Worm (Caenorhabditis elegans) whole organism, L3 larva: ENCODE results near the gene Y51B9A.9.
A peak's percentile ranks its signal among the peaks of the same experiment; 100 is the strongest.

Experiments used
- R02D3.7 ChIP-seq: fragments of 150-350 bp; optimal IDR thresholded peaks from 2 replicates; lab custom pipeline; 2014; ENCODE audit warnings: missing biosample characterization, missing genetic modification characterization
- aly-2 ChIP-seq: fragments of 150-350 bp; optimal IDR thresholded peaks from 2 replicates; lab custom pipeline; 2014; ENCODE audit warnings: missing biosample characterization, missing genetic modification characterization
- ceh-9 ChIP-seq: sonication (generic microtip); optimal IDR thresholded peaks from 2 replicates; lab custom pipeline; 2018; ENCODE audit warnings: missing biosample characterization, missing genetic modification characterization
- daf-12 ChIP-seq: fragments of 150-350 bp; optimal IDR thresholded peaks from 2 replicates; lab custom pipeline; 2014; ENCODE audit warnings: missing biosample characterization, missing genetic modification reagents, missing genetic modification characterization
- elt-2 ChIP-seq: sonication (generic microtip); optimal IDR thresholded peaks from 2 replicates; lab custom pipeline; 2016; ENCODE audit warnings: missing genetic modification reagents, mild to moderate bottlenecking, missing genetic modification characterization, missing compliant biosample characterization
- fkh-10 ChIP-seq: sonication (generic microtip); optimal IDR thresholded peaks from 2 replicates; lab custom pipeline; 2017; ENCODE audit warnings: missing biosample characterization, missing genetic modification reagents, missing genetic modification characterization
- hmg-11 ChIP-seq: sonication (generic microtip); optimal IDR thresholded peaks from 2 replicates; lab custom pipeline; 2016; ENCODE audit warnings: missing genetic modification characterization, missing compliant biosample characterization
- jun-1 ChIP-seq: fragments of 150-350 bp; optimal IDR thresholded peaks from 2 replicates; lab custom pipeline; 2014; ENCODE audit warnings: missing biosample characterization, missing genetic modification reagents, missing genetic modification characterization
- lin-15B ChIP-seq: fragments of 150-350 bp; optimal IDR thresholded peaks from 2 replicates; lab custom pipeline; 2014; ENCODE audit warnings: missing biosample characterization, missing genetic modification characterization
- lin-39 ChIP-seq: fragments of 150-350 bp; optimal IDR thresholded peaks from 2 replicates; lab custom pipeline; 2018; ENCODE audit warnings: missing biosample characterization, missing genetic modification reagents, missing genetic modification characterization
- lsy-12 ChIP-seq: sonication (generic microtip); optimal IDR thresholded peaks from 2 replicates; lab custom pipeline; 2016; ENCODE audit warnings: mild to moderate bottlenecking, missing genetic modification characterization, missing compliant biosample characterization
- mdl-1 ChIP-seq: fragments of 150-350 bp; optimal IDR thresholded peaks from 2 replicates; lab custom pipeline; 2014; ENCODE audit warnings: missing biosample characterization, missing genetic modification characterization
- mml-1 ChIP-seq: fragments of 150-350 bp; sonication (generic microtip); optimal IDR thresholded peaks from 3 replicates; lab custom pipeline; 2014; ENCODE audit warnings: missing biosample characterization, missing genetic modification characterization
- nfya-1 ChIP-seq: sonication (generic microtip); optimal IDR thresholded peaks from 2 replicates; lab custom pipeline; 2017; ENCODE audit warnings: missing genetic modification characterization, mild to moderate bottlenecking, missing compliant biosample characterization, antibody characterized with exemption, moderate library complexity; ENCODE audit not compliant: insufficient read depth
- nhr-12 ChIP-seq: fragments of 150-350 bp; optimal IDR thresholded peaks from 2 replicates; lab custom pipeline; 2014; ENCODE audit warnings: missing biosample characterization, missing genetic modification characterization
- nhr-23 ChIP-seq: fragments of 150-350 bp; optimal IDR thresholded peaks from 2 replicates; lab custom pipeline; 2014; ENCODE audit warnings: missing biosample characterization, missing genetic modification reagents, missing genetic modification characterization
- nhr-25 ChIP-seq: sonication (generic microtip); optimal IDR thresholded peaks from 2 replicates; lab custom pipeline; 2017; ENCODE audit warnings: missing biosample characterization, missing genetic modification characterization
- nhr-28 ChIP-seq: fragments of 150-350 bp; optimal IDR thresholded peaks from 2 replicates; lab custom pipeline; 2014; ENCODE audit warnings: missing biosample characterization, missing genetic modification characterization
- nhr-43 ChIP-seq: sonication (generic microtip); optimal IDR thresholded peaks from 2 replicates; lab custom pipeline; 2016; ENCODE audit warnings: mild to moderate bottlenecking, missing genetic modification characterization, missing compliant biosample characterization; ENCODE audit not compliant: poor library complexity, severe bottlenecking
- nhr-76 ChIP-seq: fragments of 150-350 bp; sonication (generic microtip); optimal IDR thresholded peaks from 5 replicates; lab custom pipeline; 2014; ENCODE audit warnings: missing biosample characterization, missing genetic modification characterization
- pha-4 ChIP-seq: fragments of 150-350 bp; optimal IDR thresholded peaks from 2 replicates; lab custom pipeline; 2014; ENCODE audit warnings: missing biosample characterization, missing genetic modification reagents, missing genetic modification characterization
- pqm-1 ChIP-seq: fragments of 150-350 bp; optimal IDR thresholded peaks from 2 replicates; lab custom pipeline; 2017; ENCODE audit warnings: missing biosample characterization, missing genetic modification characterization, inconsistent platforms
- skn-1 ChIP-seq: fragments of 150-350 bp; optimal IDR thresholded peaks from 2 replicates; lab custom pipeline; 2014; ENCODE audit warnings: missing biosample characterization, missing genetic modification characterization
- snpc-4 ChIP-seq: fragments of 150-350 bp; optimal IDR thresholded peaks from 2 replicates; lab custom pipeline; 2014; ENCODE audit warnings: missing biosample characterization, missing genetic modification characterization
- unc-62 ChIP-seq: fragments of 150-350 bp; sonication (generic microtip); optimal IDR thresholded peaks from 4 replicates; lab custom pipeline; 2014; ENCODE audit warnings: missing biosample characterization, missing genetic modification reagents, missing genetic modification characterization
- zag-1 ChIP-seq: fragments of 150-350 bp; optimal IDR thresholded peaks from 2 replicates; lab custom pipeline; 2014; ENCODE audit warnings: missing biosample characterization, missing genetic modification characterization
- ztf-11 ChIP-seq: fragments of 150-350 bp; optimal IDR thresholded peaks from 2 replicates; lab custom pipeline; 2014; ENCODE audit warnings: missing biosample characterization, missing genetic modification characterization

Gene Y51B9A.9

DNA sequence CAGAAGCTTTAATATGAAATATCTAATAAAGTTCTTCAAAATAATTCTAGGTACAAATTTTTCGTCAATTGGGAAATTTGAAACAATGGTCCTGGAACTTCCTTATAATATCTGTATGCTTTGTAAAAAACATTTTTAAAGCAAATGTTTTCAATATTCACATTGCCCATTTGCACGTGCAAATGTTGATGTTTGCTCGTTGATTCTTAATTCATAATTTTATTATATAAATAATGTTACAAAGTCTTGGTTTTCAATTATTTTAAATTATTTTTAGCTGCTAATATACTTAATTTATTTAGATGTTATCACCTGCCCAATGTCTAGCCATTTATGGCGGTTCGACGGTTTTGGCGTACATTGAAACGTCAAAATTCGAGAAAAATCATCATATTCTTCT lies 24.6 kb upstream of the Y51B9A.9 start, which contains the start of gene M176.11:
Gene M176.11, plus strand, starts transcription at position 301 of the 400 bp plus-strand sequence.
- TF ChIP-seq nhr-28 (tag; lab: Kevin White, UChicago) (no peak), ceh-9 (no peak), daf-12 (tag; lab: Kevin White, UChicago) (no peak), nfya-1 (no peak), pqm-1 (tag; lab: Kevin White, UChicago) (no peak), elt-2 (tag; lab: Kevin White, UChicago) (no peak), nhr-25 (no peak), mml-1 (tag; lab: Kevin White, UChicago) (no peak), skn-1 (no peak), aly-2 (no peak)

DNA sequence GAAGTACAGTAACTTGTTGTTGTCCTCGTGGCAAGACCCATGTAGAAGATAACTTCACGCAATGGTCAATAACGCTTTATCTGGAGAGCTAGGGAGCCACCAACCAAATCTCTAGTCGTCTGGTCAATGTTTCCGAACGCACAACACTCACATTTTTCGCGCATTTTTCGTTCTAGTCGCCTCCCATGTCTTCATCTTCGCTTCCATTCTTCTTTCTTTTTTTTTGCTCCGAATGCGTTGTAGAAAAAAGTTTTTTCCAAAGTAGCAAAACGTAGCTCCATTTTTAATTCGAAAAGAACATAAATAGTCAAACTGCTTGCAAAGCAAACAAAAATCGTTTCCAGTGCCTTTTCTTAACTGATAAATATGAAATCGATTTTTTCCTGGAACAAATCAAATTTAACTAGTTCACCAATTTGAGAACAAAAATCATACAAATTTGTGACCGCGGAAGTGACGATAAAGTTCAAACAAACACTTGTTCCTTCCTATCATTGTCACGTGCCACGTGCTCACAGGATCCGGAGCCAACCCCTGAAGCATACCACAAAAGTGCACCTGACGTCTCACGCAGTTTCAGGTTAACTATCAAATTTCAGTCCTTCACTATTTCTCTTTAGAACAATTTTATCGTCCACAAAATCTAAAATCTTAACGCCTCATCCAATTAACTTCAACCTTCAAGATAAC lies 21.6 kb upstream of the Y51B9A.9 start:
- TF ChIP-seq ztf-11 (tag; lab: Kevin White, UChicago), result no peak
- no peak for TF ChIP-seq unc-62 (GFP tag; lab: Kevin White, UChicago)
- TF ChIP-seq nhr-23 (tag; lab: Kevin White, UChicago), result no peak
- TF ChIP-seq jun-1 (tag; lab: Kevin White, UChicago), result peak; percentile 26
- no peak for TF ChIP-seq nhr-25
- no peak for TF ChIP-seq fkh-10
- TF ChIP-seq mdl-1 (tag; lab: Kevin White, UChicago), result no peak
- TF ChIP-seq skn-1, result no peak
- TF ChIP-seq pha-4 (tag; lab: Kevin White, UChicago), result peak; percentile 13
- TF ChIP-seq elt-2 (tag; lab: Kevin White, UChicago), result peak; percentile 39
- peak; percentile 55 for TF ChIP-seq pqm-1 (tag; lab: Kevin White, UChicago)

DNA sequence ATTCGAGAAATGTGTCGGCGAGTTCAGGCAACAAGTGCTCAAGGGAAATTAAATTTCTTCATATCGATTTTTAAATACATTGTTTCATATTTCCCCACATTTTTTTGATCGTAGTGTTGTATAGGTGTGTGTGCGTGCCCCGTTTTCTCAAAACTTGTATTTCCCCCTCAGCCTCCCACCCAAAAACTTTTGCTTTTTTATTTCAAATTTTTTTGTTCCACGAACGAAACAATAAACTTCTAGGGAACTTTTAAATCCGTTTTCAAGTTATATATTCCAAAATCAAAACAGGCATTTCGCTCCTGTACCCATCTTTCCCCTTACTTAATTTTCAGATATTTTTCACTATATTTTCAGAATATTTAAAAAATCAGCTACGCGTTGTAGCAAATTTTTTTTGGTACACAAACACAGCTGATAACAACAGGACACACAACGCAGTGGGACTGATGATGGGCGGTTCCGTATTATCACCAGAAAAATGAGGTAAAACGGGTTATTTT lies 20.7 kb upstream of the Y51B9A.9 start, which contains the start of the genes M176.4 and M176.16:
Gene M176.4, plus strand, starts transcription at position 301 of the 503 bp plus-strand sequence.
Gene M176.16, plus strand, starts transcription at position 453 of the 503 bp plus-strand sequence.
- peak; percentile 38 for TF ChIP-seq elt-2 (tag; lab: Kevin White, UChicago)
- TF ChIP-seq nhr-76, result no peak
- no peak for TF ChIP-seq lin-39 (tag; lab: Kevin White, UChicago)

DNA sequence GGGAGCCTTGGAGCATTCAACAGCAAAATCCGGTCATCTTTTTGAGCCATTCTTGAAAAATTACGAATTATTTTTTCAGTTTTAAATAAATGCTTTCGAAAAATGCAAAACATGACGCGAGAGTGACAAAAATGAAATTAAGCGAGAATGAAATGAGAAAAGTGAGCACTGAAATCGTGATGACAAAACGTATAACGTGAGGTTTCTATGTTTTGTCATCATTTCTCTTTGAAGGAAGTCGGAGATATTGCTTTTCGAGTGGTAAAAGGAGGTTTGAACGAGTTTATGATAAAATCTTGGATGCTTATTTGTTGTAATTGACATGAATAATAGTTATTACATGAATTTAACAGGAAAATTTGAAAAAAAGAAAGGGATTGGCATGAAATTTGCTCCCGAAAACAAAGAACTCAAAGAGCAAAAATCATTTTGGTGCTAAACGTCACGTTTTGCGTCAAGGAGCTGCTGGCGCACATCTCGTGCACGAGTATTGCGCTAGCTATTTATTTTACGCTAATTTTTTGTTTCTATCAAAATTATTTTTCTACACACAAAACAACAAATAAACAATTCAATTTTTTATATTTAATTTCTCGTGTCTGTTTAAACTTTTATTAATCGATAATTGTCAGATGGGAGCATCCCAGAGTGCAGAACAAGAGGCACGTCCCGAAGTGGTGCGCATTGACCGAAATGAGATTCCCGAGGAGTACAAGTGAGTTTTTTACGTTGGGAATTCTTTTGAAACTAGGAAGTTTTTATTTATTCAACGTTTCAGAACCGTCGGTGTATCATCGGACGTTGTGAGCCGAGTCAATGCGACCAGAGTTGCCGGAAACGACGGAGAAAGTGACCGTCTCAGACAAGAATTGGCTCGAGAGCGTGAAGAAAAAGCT lies 19.2 kb upstream of the Y51B9A.9 start, which contains the start of the genes gss-1 and chch-3:
Gene gss-1, minus strand, starts transcription at position 51 of the 896 bp plus-strand sequence.
Gene chch-3, plus strand, starts transcription at position 633 of the 896 bp plus-strand sequence.
- TF ChIP-seq nhr-23 (tag; lab: Kevin White, UChicago) (peak; percentile 32), elt-2 (tag; lab: Kevin White, UChicago) (peak; percentile 54), lin-15B (tag; lab: Kevin White, UChicago) (peak; percentile 55), hmg-11 (no peak), fkh-10 (no peak), pqm-1 (tag; lab: Kevin White, UChicago) (peak; percentile 0), nhr-43 (tag; lab: Kevin White, UChicago) (peak; percentile 40), nfya-1 (no peak), snpc-4 (tag; lab: Kevin White, UChicago) (peak; percentile 64), pha-4 (tag; lab: Kevin White, UChicago) (peak; percentile 75), lin-39 (tag; lab: Kevin White, UChicago) (peak; percentile 55), zag-1 (tag; lab: Kevin White, UChicago) (no peak), lsy-12 (tag; lab: Kevin White, UChicago) (no peak)

DNA sequence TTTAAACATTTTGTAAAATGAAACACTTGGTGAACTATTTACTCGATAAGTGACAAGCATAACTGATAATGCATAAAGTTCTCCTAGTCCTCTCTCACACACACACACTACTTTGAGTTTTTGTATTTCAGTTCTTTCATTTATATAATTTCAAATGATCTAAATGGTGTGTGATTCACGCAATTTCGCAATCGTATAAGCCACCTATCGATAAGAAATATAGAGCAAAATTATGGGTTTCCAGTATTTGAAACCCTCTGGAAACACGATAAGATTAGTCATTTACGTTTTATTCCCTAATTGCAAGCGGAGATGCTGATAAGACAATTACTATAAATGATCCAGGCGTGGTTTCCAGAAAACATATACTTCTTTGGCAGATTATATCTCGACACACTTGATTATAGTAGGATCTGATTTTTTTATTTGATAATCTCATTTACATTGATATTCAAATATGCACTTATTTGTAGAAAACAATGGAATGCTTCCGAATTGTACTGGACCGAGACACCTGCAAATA lies 14.8 kb upstream of the Y51B9A.9 start, which contains the start of gene arrd-3:
Gene arrd-3, plus strand, starts transcription at position 473 of the 523 bp plus-strand sequence.
- TF ChIP-seq nhr-12 (tag; lab: Kevin White, UChicago) (no peak), R02D3.7 (tag; lab: Kevin White, UChicago) (no peak), elt-2 (tag; lab: Kevin White, UChicago) (peak; percentile 73), pqm-1 (tag; lab: Kevin White, UChicago) (peak; percentile 87)
